Worm (Caenorhabditis elegans) whole organism, midembryonic: ENCODE measurements around the gene C17G1.2.
A peak's percentile ranks its signal among the peaks of the same experiment; 100 is the strongest.

Experiments used
- T22C8.4 ChIP-seq: fragments of 200-800 bp; sonication (Bioruptor generic); IDR thresholded peaks from 2 replicates; pipeline ENCODE4 v1.3.6; 2022; ENCODE audit warnings: missing genetic modification characterization, missing compliant biosample characterization
- cog-1 ChIP-seq: sonication (generic microtip); optimal IDR thresholded peaks from 2 replicates; lab custom pipeline; 2016; ENCODE audit warnings: missing genetic modification characterization, missing compliant biosample characterization
- flt-1 ChIP-seq: fragments of 200-800 bp; sonication (Bioruptor generic); IDR thresholded peaks from 2 replicates; pipeline ENCODE4 v1.3.6; 2022; ENCODE audit warnings: missing genetic modification characterization, missing compliant biosample characterization
- klf-2 ChIP-seq: fragments of 200-800 bp; sonication (Bioruptor generic); conservative IDR thresholded peaks from 2 replicates; pipeline ENCODE4 v1.3.6; 2022; ENCODE audit warnings: missing genetic modification reagents, missing genetic modification characterization, missing compliant biosample characterization
- med-1 ChIP-seq: sonication (generic microtip); optimal IDR thresholded peaks from 2 replicates; lab custom pipeline; 2017; ENCODE audit warnings: missing genetic modification characterization, mild to moderate bottlenecking, missing compliant biosample characterization, antibody characterized with exemption, missing genetic modification reagents; ENCODE audit not compliant: insufficient read depth
- ref-1 ChIP-seq: fragments of 200-800 bp; sonication (Bioruptor generic); conservative IDR thresholded peaks from 2 replicates; pipeline ENCODE4 v1.3.6; 2022; ENCODE audit warnings: missing genetic modification reagents, missing genetic modification characterization, missing compliant biosample characterization
- tab-1 ChIP-seq: fragments of 200-800 bp; sonication (Bioruptor generic); IDR thresholded peaks from 2 replicates; pipeline ENCODE4 v1.3.6; 2022; ENCODE audit warnings: missing genetic modification characterization, missing compliant biosample characterization
- ztf-23 ChIP-seq: fragments of 200-800 bp; sonication (Bioruptor generic); IDR thresholded peaks from 2 replicates; pipeline ENCODE4 v1.3.6; 2022; ENCODE audit warnings: missing genetic modification reagents, missing genetic modification characterization, missing compliant biosample characterization
- ztf-29 ChIP-seq: fragments of 200-800 bp; sonication (Bioruptor generic); IDR thresholded peaks from 2 replicates; pipeline ENCODE4 v1.3.6; 2022; ENCODE audit warnings: missing genetic modification reagents, missing genetic modification characterization, missing compliant biosample characterization

C17G1.2 gene

DNA sequence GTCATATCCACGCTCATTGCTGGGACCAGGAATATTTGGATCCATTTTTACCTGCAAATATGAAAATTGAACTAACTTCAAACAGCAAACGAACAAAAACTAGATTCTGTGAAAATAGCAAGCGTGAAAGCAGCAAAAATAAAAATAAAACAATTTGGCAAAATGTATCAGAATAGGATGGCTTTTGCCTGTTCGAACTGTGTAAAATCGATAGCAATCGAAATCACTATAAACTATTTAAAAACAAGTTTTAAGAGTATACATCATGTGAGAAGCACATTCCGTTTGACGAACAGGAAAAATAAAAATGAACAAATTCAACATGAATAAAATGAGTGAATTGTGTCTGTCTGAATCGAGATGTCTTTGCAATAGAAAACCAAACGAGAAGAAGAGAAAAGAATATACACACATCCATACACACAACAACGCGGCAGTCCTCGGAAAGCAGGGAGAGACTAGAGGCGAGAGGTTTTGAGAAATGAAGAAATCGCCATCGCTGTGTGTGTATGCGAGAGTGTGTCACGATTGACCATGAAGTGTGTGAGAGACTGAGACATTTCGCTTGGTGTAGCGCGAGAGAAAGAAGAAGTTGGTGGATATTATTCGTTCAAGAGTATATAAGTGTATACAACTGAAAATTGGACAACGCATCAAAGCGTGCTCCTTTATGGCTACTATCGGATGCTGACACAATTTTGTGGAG, 21.8 kb upstream of the C17G1.2 start, which contains the start of gene phf-34:
Gene phf-34 (minus strand): TSS at position 51 of the 706 bp plus-strand sequence.
- TF ChIP-seq T22C8.4 (GFP tag; lab: Robert Waterston, UW), result no peak
- TF ChIP-seq cog-1 (tag; lab: Kevin White, UChicago), result peak; percentile 71
- TF ChIP-seq ztf-29 (GFP tag; lab: Robert Waterston, UW), result no peak
- no peak for TF ChIP-seq ref-1 (GFP tag; lab: Robert Waterston, UW)
- no peak for TF ChIP-seq klf-2 (GFP tag; lab: Robert Waterston, UW)
- TF ChIP-seq med-1 (GFP tag; lab: Kevin White, UChicago), result no peak
- no peak for TF ChIP-seq ztf-23 (GFP tag; lab: Robert Waterston, UW)

DNA sequence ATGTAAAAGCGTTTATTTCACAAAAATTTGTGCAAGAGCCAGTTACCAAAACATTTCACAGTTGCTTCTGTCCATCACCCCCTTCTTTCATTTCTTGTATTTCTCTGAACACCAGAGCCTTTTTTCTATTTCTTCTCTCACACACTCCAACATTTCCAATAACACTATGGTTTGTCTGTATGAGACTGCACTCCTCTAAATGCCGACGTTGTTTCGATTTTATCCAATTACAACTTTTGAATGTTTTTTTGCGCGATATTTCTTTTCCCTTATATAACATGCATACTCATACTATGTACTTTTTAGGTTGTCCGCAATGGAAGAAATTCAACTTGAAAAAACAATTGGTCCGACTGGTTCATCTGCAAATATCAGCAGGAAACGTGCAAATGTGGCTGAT, 15.5 kb upstream of the C17G1.2 start, which contains the start of gene F21G4.5:
Gene F21G4.5 (plus strand): TSS at position 301 of the 400 bp plus-strand sequence.
- no peak for TF ChIP-seq ztf-23 (GFP tag; lab: Robert Waterston, UW)
- TF ChIP-seq T22C8.4 (GFP tag; lab: Robert Waterston, UW), result no peak
- no peak for TF ChIP-seq klf-2 (GFP tag; lab: Robert Waterston, UW)
- no peak for TF ChIP-seq ztf-29 (GFP tag; lab: Robert Waterston, UW)
- TF ChIP-seq tab-1 (GFP tag; lab: Robert Waterston, UW), result no peak
- TF ChIP-seq med-1 (GFP tag; lab: Kevin White, UChicago), result no peak
- no peak for TF ChIP-seq flt-1
- no peak for TF ChIP-seq cog-1 (tag; lab: Kevin White, UChicago)
- TF ChIP-seq ref-1 (GFP tag; lab: Robert Waterston, UW), result no peak

DNA sequence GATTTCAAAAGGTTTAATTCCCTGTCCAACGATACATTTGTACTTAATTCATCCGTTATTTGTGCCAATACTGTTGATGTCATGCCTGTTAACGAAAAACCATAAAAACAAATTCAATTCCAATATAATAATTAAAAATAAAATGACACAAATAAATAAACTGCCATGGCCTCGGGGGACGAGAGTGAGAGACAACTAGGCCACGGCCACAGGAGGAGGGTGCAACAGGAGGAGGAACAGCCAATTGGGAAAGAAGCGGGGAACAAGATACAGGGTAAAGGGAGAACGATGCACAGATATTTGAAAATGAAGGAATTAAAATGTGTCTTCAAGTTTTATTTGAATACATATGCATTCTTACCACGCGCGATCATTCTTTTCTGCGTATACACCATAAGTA, 4.0 kb upstream of the C17G1.2 start, which contains the start of gene F21G4.6:
Gene F21G4.6 (minus strand): TSS at position 87 of the 400 bp plus-strand sequence.
- TF ChIP-seq klf-2 (GFP tag; lab: Robert Waterston, UW), result no peak
- TF ChIP-seq ztf-23 (GFP tag; lab: Robert Waterston, UW), result no peak
- TF ChIP-seq ref-1 (GFP tag; lab: Robert Waterston, UW), result no peak

DNA sequence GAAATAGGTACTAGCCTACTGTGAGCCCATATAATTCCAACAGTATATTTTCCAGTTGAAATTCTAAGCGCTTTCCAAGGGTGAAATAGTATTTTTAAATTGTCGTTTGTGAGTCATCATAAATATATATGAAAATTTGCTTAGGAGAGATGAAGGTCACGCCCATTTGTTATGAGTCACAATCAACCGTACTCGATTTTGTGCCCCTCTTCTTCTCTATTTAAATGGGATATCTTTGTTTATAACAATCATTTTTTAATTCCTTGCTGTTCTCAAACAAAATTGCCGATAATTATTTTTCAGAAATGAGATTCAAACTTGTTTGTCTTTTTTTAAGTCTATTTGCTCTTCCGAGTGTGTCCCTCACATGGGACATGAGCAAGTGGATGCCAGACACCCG, 2.4 kb upstream of the C17G1.2 start, which contains the start of gene folr-1:
Gene folr-1 (plus strand): TSS at position 301 of the 400 bp plus-strand sequence.
- TF ChIP-seq klf-2 (GFP tag; lab: Robert Waterston, UW), result no peak

DNA sequence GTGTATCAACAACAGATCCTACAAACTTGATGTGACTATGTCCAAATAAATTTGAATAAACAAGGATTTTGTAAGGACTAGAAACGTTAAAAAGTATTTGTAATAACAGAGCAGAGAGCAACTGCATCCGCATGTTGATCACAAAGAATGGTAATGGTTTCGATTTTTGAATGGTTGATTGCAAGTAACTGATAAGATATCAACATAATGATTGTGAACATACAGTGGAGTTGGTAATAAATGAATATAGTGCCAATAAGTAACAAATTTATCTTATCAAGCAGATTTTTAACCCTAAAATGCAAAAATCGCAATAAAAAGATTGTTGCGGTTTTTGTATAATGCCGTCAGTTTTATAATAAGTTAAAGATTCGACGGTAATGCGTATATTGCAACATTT, 3.6 kb downstream of the C17G1.2 start, which contains the start of gene ugt-23:
Gene ugt-23 (minus strand): TSS at position 212 of the 400 bp plus-strand sequence.
- TF ChIP-seq med-1 (GFP tag; lab: Kevin White, UChicago) (no peak), ztf-29 (GFP tag; lab: Robert Waterston, UW) (no peak), cog-1 (tag; lab: Kevin White, UChicago) (no peak), klf-2 (GFP tag; lab: Robert Waterston, UW) (no peak), ztf-23 (GFP tag; lab: Robert Waterston, UW) (no peak), ref-1 (GFP tag; lab: Robert Waterston, UW) (no peak), tab-1 (GFP tag; lab: Robert Waterston, UW) (no peak), flt-1 (no peak), T22C8.4 (GFP tag; lab: Robert Waterston, UW) (no peak)

DNA sequence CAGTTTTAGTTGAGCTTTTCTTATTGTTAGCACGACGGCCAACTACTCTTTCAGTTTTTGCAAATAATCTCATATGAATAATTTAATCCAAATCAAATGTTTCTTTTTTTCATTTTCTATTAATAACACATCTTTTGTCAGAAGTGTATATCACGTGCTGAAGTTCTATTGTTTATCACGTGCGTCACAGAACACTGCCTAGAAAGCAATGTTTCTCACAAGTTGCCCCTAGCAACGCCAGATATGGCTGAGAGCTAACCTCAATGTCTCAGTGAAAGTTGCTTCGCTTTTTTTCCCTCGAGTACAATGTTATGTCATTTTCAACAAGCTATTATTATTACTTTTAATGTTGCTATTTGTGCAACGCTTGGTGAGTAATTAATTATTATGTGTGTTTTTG, 6.6 kb downstream of the C17G1.2 start:
- TF ChIP-seq tab-1 (GFP tag; lab: Robert Waterston, UW) (no peak), klf-2 (GFP tag; lab: Robert Waterston, UW) (no peak), T22C8.4 (GFP tag; lab: Robert Waterston, UW) (no peak), ref-1 (GFP tag; lab: Robert Waterston, UW) (no peak), med-1 (GFP tag; lab: Kevin White, UChicago) (no peak), ztf-29 (GFP tag; lab: Robert Waterston, UW) (no peak), cog-1 (tag; lab: Kevin White, UChicago) (no peak), ztf-23 (GFP tag; lab: Robert Waterston, UW) (no peak), flt-1 (no peak)

DNA sequence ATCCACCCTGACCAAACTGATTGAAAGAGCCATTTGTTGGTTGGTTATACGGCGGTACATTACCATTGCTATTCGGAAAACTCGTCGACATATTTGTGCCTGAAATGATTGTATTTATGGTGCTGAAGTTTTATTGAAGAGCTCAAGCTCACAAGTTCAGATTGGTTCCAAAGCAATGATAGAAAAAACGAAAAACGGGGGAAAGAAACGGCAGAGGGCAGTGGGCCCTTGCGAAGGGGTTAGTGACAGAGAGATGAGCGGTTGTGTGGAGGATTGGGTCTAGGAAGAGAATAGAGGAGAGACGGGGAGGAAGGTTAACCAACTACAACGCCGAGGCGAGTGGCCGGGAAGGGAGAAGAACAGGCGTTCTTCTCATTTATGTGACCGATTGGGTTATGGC, 10.0 kb downstream of the C17G1.2 start, which contains the start of gene nra-3:
Gene nra-3 (minus strand): TSS at position 101 of the 400 bp plus-strand sequence.
- peak; percentile 54; the same call in 1 of the 2 replicates for TF ChIP-seq ztf-23 (GFP tag; lab: Robert Waterston, UW)
- no peak for TF ChIP-seq ztf-29 (GFP tag; lab: Robert Waterston, UW)

DNA sequence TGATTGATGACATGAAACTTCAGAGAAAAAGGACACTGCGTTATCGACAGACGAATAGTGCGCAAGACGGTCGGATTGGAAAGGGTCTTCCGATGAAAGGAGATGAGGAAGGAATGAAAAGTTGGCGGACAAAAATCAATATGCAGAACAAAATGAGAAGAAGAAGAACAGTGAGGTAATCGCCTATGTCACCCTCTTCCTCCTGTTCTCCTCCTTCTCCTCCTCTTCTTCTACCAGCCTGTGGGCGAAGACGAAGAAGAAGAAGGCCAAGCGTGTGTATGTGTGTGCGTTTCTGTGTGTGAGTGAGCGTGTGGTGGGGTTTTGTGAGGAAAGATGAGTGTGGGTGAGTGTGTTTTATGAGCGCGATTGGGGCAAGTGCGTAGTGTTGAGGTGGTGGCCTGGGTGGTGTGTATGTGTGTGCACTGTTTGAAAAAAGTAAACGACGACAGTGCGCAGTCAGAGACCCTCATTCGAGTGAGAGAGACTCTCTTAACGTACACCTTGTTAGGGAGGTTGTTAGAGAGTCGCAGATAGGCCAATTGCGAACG, 10.9 kb downstream of the C17G1.2 start, which contains the start of gene tsp-21:
Gene tsp-21 (plus strand): TSS at position 146 of the 548 bp plus-strand sequence.
- TF ChIP-seq ref-1 (GFP tag; lab: Robert Waterston, UW) (no peak), T22C8.4 (GFP tag; lab: Robert Waterston, UW) (no peak), cog-1 (tag; lab: Kevin White, UChicago) (peak; percentile 60), klf-2 (GFP tag; lab: Robert Waterston, UW) (no peak), flt-1 (peak; percentile 79), ztf-23 (GFP tag; lab: Robert Waterston, UW) (peak; percentile 64; the same call in 1 of the 2 replicates), med-1 (GFP tag; lab: Kevin White, UChicago) (peak; percentile 24)

DNA sequence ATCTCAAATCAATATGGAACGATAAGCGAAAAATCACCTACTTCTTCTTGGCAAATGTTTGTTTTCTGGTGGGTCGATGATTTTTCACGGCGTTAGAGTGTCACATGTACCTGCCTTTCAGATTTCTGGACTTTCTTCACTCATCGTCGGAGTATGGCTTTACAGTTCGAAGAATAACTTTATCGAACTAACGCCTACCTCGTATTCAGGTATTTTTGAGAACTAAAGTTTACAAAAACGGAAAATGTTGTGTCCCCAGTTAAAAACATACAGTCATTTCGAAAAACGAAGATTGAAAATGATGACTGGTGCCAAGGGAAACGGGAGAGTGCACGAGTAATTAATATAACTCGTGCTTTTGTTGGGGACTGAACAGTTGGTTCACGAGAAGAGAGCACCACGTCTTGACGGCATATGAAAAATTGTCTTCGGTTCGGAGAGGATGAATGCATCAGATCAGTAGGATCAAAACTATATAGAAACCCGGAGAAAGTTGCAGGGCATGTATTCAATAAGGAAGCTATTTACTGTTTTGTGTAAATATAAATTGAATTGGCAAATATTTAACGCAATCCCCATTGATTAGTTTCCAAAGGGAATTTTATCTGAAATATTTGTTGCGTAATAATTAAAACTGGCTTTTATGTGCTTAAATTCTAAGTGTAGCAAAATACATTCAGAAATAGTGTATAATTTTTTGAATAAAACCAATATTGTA, 12.1 kb downstream of the C17G1.2 start:
- TF ChIP-seq tab-1 (GFP tag; lab: Robert Waterston, UW), result no peak
- TF ChIP-seq klf-2 (GFP tag; lab: Robert Waterston, UW), result no peak
- TF ChIP-seq flt-1, result no peak
- no peak for TF ChIP-seq ztf-29 (GFP tag; lab: Robert Waterston, UW)
- no peak for TF ChIP-seq ref-1 (GFP tag; lab: Robert Waterston, UW)
- no peak for TF ChIP-seq T22C8.4 (GFP tag; lab: Robert Waterston, UW)
- TF ChIP-seq cog-1 (tag; lab: Kevin White, UChicago), result no peak
- TF ChIP-seq ztf-23 (GFP tag; lab: Robert Waterston, UW), result no peak
- no peak for TF ChIP-seq med-1 (GFP tag; lab: Kevin White, UChicago)
